Worm (Caenorhabditis elegans) whole organism, mixed stage, embryonic: Measurements from ENCODE around the gene K08H2.7.

Experiments
- M03D4.4 ChIP-seq: sonication (generic microtip); optimal IDR thresholded peaks from 2 replicates; lab custom pipeline; 2017; ENCODE audit warnings: mild to moderate bottlenecking, missing genetic modification characterization, missing compliant biosample characterization
- bed-3 ChIP-seq: fragments of 200-800 bp; sonication (Bioruptor generic); optimal IDR thresholded peaks from 3 replicates; lab custom pipeline; 2018; ENCODE audit warnings: mild to moderate bottlenecking, missing genetic modification characterization, moderate library complexity, missing compliant biosample characterization
- blmp-1 ChIP-seq: fragments of 150-350 bp; optimal IDR thresholded peaks from 2 replicates; lab custom pipeline; 2014; ENCODE audit warnings: missing biosample characterization, missing genetic modification characterization
- ceh-39 ChIP-seq: fragments of 150-350 bp; optimal IDR thresholded peaks from 2 replicates; lab custom pipeline; 2014; ENCODE audit warnings: missing biosample characterization, missing genetic modification characterization
- ceh-43 ChIP-seq: fragments of 200-800 bp; sonication (Bioruptor generic); optimal IDR thresholded peaks from 2 replicates; lab custom pipeline; 2018; ENCODE audit warnings: mild to moderate bottlenecking, missing genetic modification characterization, moderate library complexity, missing compliant biosample characterization
- ceh-83 ChIP-seq: fragments of 200-800 bp; sonication (Bioruptor generic); optimal IDR thresholded peaks from 2 replicates; lab custom pipeline; 2018; ENCODE audit warnings: mild to moderate bottlenecking, missing genetic modification characterization, missing compliant biosample characterization
- ces-1 ChIP-seq: fragments of 150-350 bp; optimal IDR thresholded peaks from 2 replicates; lab custom pipeline; 2014; ENCODE audit warnings: missing biosample characterization, missing genetic modification reagents, missing genetic modification characterization
- cnd-1 ChIP-seq: fragments of 200-800 bp; sonication (Bioruptor generic); optimal IDR thresholded peaks from 2 replicates; lab custom pipeline; 2018; ENCODE audit warnings: mild to moderate bottlenecking, missing genetic modification characterization, missing compliant biosample characterization
- elt-1 ChIP-seq: sonication (generic microtip); optimal IDR thresholded peaks from 2 replicates; lab custom pipeline; 2017; ENCODE audit warnings: missing genetic modification characterization, mild to moderate bottlenecking, missing compliant biosample characterization, antibody characterized with exemption, moderate library complexity, borderline replicate concordance; ENCODE audit not compliant: insufficient read depth
- flh-1 ChIP-seq: fragments of 200-800 bp; sonication (Bioruptor generic); optimal IDR thresholded peaks from 2 replicates; lab custom pipeline; 2018; ENCODE audit warnings: mild to moderate bottlenecking, missing genetic modification characterization, moderate library complexity, missing compliant biosample characterization
- ham-2 ChIP-seq: fragments of 200-800 bp; sonication (Bioruptor generic); optimal IDR thresholded peaks from 2 replicates; lab custom pipeline; 2018; ENCODE audit warnings: mild to moderate bottlenecking, missing genetic modification characterization, missing compliant biosample characterization
- hlh-1 ChIP-seq: fragments of 150-350 bp; optimal IDR thresholded peaks from 2 replicates; lab custom pipeline; 2014; ENCODE audit warnings: missing biosample characterization, missing genetic modification reagents, missing genetic modification characterization
- lin-13 ChIP-seq: fragments of 150-350 bp; optimal IDR thresholded peaks from 2 replicates; lab custom pipeline; 2014; ENCODE audit warnings: missing biosample characterization, missing genetic modification characterization
- lin-32 ChIP-seq: fragments of 200-800 bp; sonication (Bioruptor generic); optimal IDR thresholded peaks from 2 replicates; lab custom pipeline; 2018; ENCODE audit warnings: mild to moderate bottlenecking, missing genetic modification characterization, missing compliant biosample characterization
- lsy-2 ChIP-seq: fragments of 150-350 bp; optimal IDR thresholded peaks from 2 replicates; lab custom pipeline; 2014; ENCODE audit warnings: missing biosample characterization, missing genetic modification characterization
- mab-5 ChIP-seq: fragments of 150-350 bp; optimal IDR thresholded peaks from 2 replicates; lab custom pipeline; 2014; ENCODE audit warnings: missing biosample characterization, missing genetic modification characterization
- mep-1 ChIP-seq: fragments of 150-350 bp; optimal IDR thresholded peaks from 2 replicates; lab custom pipeline; 2017; ENCODE audit warnings: missing biosample characterization, missing genetic modification reagents, missing genetic modification characterization, inconsistent platforms
- mls-2 ChIP-seq: sonication (generic microtip); optimal IDR thresholded peaks from 2 replicates; lab custom pipeline; 2016; ENCODE audit warnings: mild to moderate bottlenecking, missing genetic modification characterization, moderate library complexity, missing compliant biosample characterization
- nhr-12 ChIP-seq: fragments of 150-350 bp; optimal IDR thresholded peaks from 2 replicates; lab custom pipeline; 2014; ENCODE audit warnings: missing biosample characterization, missing genetic modification characterization
- nhr-2 ChIP-seq: fragments of 150-350 bp; optimal IDR thresholded peaks from 2 replicates; lab custom pipeline; 2014; ENCODE audit warnings: missing biosample characterization, missing genetic modification characterization
- nhr-28 ChIP-seq: fragments of 150-350 bp; optimal IDR thresholded peaks from 2 replicates; lab custom pipeline; 2014; ENCODE audit warnings: missing biosample characterization, missing genetic modification characterization
- pha-4 ChIP-seq: fragments of 150-350 bp; optimal IDR thresholded peaks from 2 replicates; lab custom pipeline; 2018; ENCODE audit warnings: missing biosample characterization, missing genetic modification reagents, missing genetic modification characterization
- sem-2 ChIP-seq: fragments of 200-800 bp; sonication (Bioruptor generic); optimal IDR thresholded peaks from 2 replicates; lab custom pipeline; 2018; ENCODE audit warnings: mild to moderate bottlenecking, missing genetic modification characterization, missing compliant biosample characterization
- snpc-4 ChIP-seq: fragments of 150-350 bp; optimal IDR thresholded peaks from 2 replicates; lab custom pipeline; 2014; ENCODE audit warnings: missing biosample characterization, missing genetic modification characterization
- sptf-1 ChIP-seq: sonication (generic microtip); optimal IDR thresholded peaks from 2 replicates; lab custom pipeline; 2017; ENCODE audit warnings: mild to moderate bottlenecking, missing genetic modification characterization, moderate library complexity, missing compliant biosample characterization
- tbx-8 ChIP-seq: fragments of 200-800 bp; sonication (Bioruptor generic); optimal IDR thresholded peaks from 2 replicates; lab custom pipeline; 2018; ENCODE audit warnings: mild to moderate bottlenecking, missing genetic modification characterization, moderate library complexity, missing compliant biosample characterization
- unc-120 ChIP-seq: sonication (generic microtip); optimal IDR thresholded peaks from 2 replicates; lab custom pipeline; 2017; ENCODE audit warnings: missing genetic modification characterization, missing compliant biosample characterization; ENCODE audit not compliant: poor library complexity, severe bottlenecking
- unc-39 ChIP-seq: fragments of 150-350 bp; optimal IDR thresholded peaks from 2 replicates; lab custom pipeline; 2014; ENCODE audit warnings: missing biosample characterization, missing genetic modification characterization
- zip-8 ChIP-seq: fragments of 150-350 bp; optimal IDR thresholded peaks from 2 replicates; lab custom pipeline; 2014; ENCODE audit warnings: missing biosample characterization, missing genetic modification characterization
- ztf-11 ChIP-seq: fragments of 150-350 bp; optimal IDR thresholded peaks from 2 replicates; lab custom pipeline; 2014; ENCODE audit warnings: missing biosample characterization, missing genetic modification characterization

K08H2.7 gene

DNA sequence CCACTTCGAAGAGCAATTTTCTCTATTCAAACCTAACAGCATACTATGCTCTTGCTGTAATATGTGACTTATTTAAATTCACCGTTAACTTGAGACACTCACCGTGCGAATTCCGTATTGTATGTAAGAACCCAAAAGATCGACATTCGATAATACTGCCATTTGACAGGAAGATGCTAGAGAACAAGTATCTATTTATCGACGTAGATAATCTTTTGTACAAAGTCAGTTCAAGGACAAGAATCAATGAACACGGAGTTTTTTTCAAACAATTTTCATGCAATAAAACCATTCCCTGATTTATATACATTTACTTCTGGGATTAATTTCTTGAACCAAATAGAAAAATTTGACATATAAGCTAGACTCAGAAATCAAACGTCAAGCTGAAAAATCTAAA, at the start of gene K08H2.7:
Gene K08H2.7, minus strand, starts transcription at position 173 of the 400 bp plus-strand sequence.
- peak; percentile 38 for TF ChIP-seq elt-1 (tag; lab: Kevin White, UChicago)
- no peak for TF ChIP-seq nhr-12 (tag; lab: Kevin White, UChicago)
- TF ChIP-seq mab-5 (tag; lab: Kevin White, UChicago), result no peak
- no peak for TF ChIP-seq sem-2

DNA sequence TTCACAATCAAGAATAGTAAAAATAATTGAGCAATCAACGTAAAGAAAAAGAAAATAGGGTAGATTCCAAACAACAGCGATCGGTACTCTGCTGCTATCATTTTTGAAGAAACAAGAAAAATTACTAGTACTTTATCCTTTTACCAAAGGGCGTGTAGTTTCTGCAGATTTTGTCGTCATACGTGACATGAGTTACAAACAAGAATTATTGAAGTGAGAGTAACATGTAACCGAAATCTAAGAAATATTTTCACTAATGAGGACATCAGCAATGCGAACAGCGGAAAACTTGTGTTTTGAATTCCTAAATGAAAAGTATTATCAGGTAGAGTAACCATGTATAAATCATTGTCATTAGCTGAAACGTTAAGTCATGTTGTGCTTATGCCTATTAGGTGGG, 46.4 kb upstream of the K08H2.7 start, which contains the start of gene srd-36:
Gene srd-36, minus strand, starts transcription at position 101 of the 400 bp plus-strand sequence.
- TF ChIP-seq cnd-1 (tag; lab: Kevin White, UChicago) (no peak), zip-8 (tag; lab: Kevin White, UChicago) (no peak), blmp-1 (no peak), ham-2 (GFP tag; lab: Kevin White, UChicago) (no peak)
- TF ChIP-seq, all 35 proteins: peak for 0

DNA sequence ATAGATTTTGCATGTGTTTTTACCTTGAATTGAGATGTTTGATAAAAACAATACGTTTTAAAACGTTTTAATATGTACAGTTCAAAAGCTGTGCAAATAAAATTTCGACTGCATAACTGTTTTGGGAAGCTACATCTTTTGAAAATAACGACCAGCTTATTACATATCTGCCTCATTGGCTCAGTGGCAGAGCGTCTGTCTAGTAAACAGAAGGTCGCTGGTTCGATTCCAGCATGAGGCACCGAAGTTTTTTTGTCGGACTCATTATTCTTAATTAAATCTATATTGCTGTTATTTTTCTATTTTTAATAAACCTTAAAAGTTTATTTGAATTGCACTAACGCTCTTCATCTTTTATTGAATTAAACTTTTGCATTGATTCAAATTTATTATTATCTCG, 44.8 kb upstream of the K08H2.7 start:
- no peak for TF ChIP-seq mls-2 (tag; lab: Kevin White, UChicago)

DNA sequence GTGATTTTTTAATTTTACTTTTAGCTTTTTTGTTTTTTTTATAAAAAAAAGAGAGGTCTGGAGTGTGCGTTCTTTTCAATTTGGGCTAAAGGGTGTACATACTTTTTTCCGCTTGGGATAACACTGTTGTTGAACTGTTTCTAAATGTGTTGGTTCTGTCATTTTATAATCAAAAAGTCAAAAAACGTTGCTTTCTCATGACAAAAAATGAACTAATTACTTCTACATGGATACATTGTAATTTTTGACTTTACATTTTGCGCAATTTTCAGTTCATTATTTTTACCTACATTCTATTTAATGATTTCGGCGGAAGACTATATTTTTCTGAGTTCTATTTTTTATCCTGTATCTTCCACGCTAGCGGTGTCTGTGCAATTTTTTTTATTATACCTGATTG, 43.3 kb upstream of the K08H2.7 start, which contains the start of gene srd-38:
Gene srd-38, plus strand, starts transcription at position 301 of the 400 bp plus-strand sequence.
- TF ChIP-seq hlh-1 (no peak), lin-13 (tag; lab: Kevin White, UChicago) (no peak), cnd-1 (tag; lab: Kevin White, UChicago) (no peak), mls-2 (tag; lab: Kevin White, UChicago) (no peak), lsy-2 (tag; lab: Kevin White, UChicago) (no peak), nhr-2 (no peak), blmp-1 (no peak), tbx-8 (GFP tag; lab: Kevin White, UChicago) (no peak), M03D4.4 (no peak), snpc-4 (tag; lab: Kevin White, UChicago) (no peak), unc-39 (no peak), unc-120 (tag; lab: Kevin White, UChicago) (no peak), zip-8 (tag; lab: Kevin White, UChicago) (no peak), mab-5 (tag; lab: Kevin White, UChicago) (no peak), flh-1 (GFP tag; lab: Kevin White, UChicago) (no peak), ces-1 (GFP tag; lab: Kevin White, UChicago) (no peak), ceh-83 (no peak)

DNA sequence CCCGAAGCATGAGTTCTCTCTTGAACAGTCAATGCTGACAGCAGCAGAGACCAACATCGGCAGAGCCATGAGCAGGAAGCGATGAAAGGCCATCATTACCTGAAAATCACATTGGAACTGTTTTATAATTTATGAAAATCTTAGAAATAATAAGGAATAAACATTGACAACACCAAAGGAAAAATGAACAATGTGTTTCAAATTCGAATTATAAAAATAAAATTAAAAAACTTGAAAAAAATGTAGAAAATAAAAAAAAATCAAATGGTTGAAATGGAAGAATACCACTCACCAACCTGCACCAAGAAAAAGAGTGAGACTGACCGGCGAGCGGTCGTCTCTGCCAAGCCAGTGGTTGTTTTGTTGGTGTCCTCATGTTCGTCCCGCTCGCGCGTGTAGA, 42.3 kb upstream of the K08H2.7 start, which contains the start of gene R04D3.3:
Gene R04D3.3, minus strand, starts transcription at position 101 of the 400 bp plus-strand sequence.
- TF ChIP-seq bed-3, result no peak
- no peak for TF ChIP-seq ceh-43

- no peak for TF ChIP-seq mls-2 (tag; lab: Kevin White, UChicago)
- TF ChIP-seq ceh-43, result no peak
- no peak for TF ChIP-seq lin-13 (tag; lab: Kevin White, UChicago)
- no peak for TF ChIP-seq nhr-28 (tag; lab: Kevin White, UChicago)
- TF ChIP-seq lin-32 (GFP tag; lab: Kevin White, UChicago), result no peak
- TF ChIP-seq nhr-12 (tag; lab: Kevin White, UChicago), result no peak
- TF ChIP-seq ztf-11 (tag; lab: Kevin White, UChicago), result no peak
- no peak for TF ChIP-seq nhr-2
- TF ChIP-seq, all 35 proteins: peak for 0
Measured at ce11 chrX:13288715-13289114, 40.5 kb upstream of the K08H2.7 start, which contains the start of gene R04D3.4. TSS of gene R04D3.4 (minus strand) at chrX:13288815.

DNA sequence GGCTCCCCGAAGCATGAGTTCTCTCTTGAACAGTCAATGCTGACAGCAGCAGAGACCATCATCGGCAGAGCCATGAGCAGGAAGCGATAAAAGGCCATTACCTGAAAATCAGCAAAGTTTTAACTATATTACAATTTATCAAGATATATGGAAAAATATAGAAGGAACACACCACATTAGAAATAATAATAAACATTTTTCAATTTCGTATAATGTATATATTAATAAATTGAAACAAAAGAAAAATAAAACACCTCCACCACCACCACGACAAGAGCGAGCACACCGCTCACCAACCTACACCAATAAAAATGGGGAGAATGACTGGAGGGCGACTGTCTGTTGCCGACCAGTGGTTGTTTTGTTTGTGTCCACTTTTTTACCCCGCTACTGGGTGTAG, 38.3 kb upstream of the K08H2.7 start, which contains the start of gene R04D3.2:
Gene R04D3.2, minus strand, starts transcription at position 101 of the 400 bp plus-strand sequence.
- TF ChIP-seq ceh-39, result no peak
- no peak for TF ChIP-seq ces-1 (GFP tag; lab: Kevin White, UChicago)
- TF ChIP-seq zip-8 (tag; lab: Kevin White, UChicago), result no peak
- no peak for TF ChIP-seq pha-4 (tag; lab: Kevin White, UChicago)
- no peak for TF ChIP-seq elt-1 (tag; lab: Kevin White, UChicago)
- TF ChIP-seq mep-1 (tag; lab: Kevin White, UChicago), result no peak
- no peak for TF ChIP-seq mls-2 (tag; lab: Kevin White, UChicago)
- TF ChIP-seq nhr-12 (tag; lab: Kevin White, UChicago), result no peak
- TF ChIP-seq sptf-1 (tag; lab: Kevin White, UChicago), result no peak
- no peak for TF ChIP-seq ham-2 (GFP tag; lab: Kevin White, UChicago)
- no peak for TF ChIP-seq mab-5 (tag; lab: Kevin White, UChicago)
- TF ChIP-seq lsy-2 (tag; lab: Kevin White, UChicago), result no peak
- no peak for TF ChIP-seq flh-1 (GFP tag; lab: Kevin White, UChicago)
